Worm (Caenorhabditis elegans): ENCODE measurements around the gene F21H7.3.

F21H7.3 gene

ce11 chrV:16210257-16211002 is 24.6 kb downstream of the F21H7.3 start, which contains the start of gene F11A5.16:
Gene F11A5.16 (plus strand): TSS chrV:16210952.
- TF ChIP-seq ztf-23 (GFP tag; IDR thresholded peaks at IDR 0.05) (no peak), tab-1 (GFP tag; IDR thresholded peaks at IDR 0.05) (0 out of 2 replicates have a peak, but pooled peaks have one; percentile 18)

- no peak for TF ChIP-seq cog-1 (tag; optimal IDR thresholded peaks at IDR 0.05)
- no peak for TF ChIP-seq ztf-23 (GFP tag; IDR thresholded peaks at IDR 0.05)
- no peak for TF ChIP-seq flt-1 (GFP tag; IDR thresholded peaks at IDR 0.05)
- no peak for TF ChIP-seq tab-1 (GFP tag; IDR thresholded peaks at IDR 0.05)
Observed at ce11 chrV:16209837-16210236, 25.2 kb downstream of the F21H7.3 start, which contains the start of gene oac-15. Gene oac-15 (minus strand): TSS chrV:16209937.

ce11 chrV:16204888-16205287 is 30.1 kb downstream of the F21H7.3 start, which contains the start of gene irld-26:
Gene irld-26 (plus strand): TSS chrV:16205188.
- TF ChIP-seq tab-1 (GFP tag; IDR thresholded peaks at IDR 0.05), result no peak
- TF ChIP-seq ref-1 (GFP tag; conservative IDR thresholded peaks at IDR 0.05), result no peak
- TF ChIP-seq T22C8.4 (GFP tag; IDR thresholded peaks at IDR 0.05), result no peak
- TF ChIP-seq med-1 (GFP tag; optimal IDR thresholded peaks at IDR 0.05; ENCODE audit: insufficient read depth), result no peak
- no peak for TF ChIP-seq klf-2 (GFP tag; conservative IDR thresholded peaks at IDR 0.05)

ce11 chrV:16202618-16203017 is 32.4 kb downstream of the F21H7.3 start, which contains the start of gene F11A5.18:
Gene F11A5.18 (plus strand): TSS chrV:16202918.
- TF ChIP-seq ztf-23 (GFP tag; IDR thresholded peaks at IDR 0.05), result no peak
- TF ChIP-seq ref-1 (GFP tag; conservative IDR thresholded peaks at IDR 0.05), result no peak
- TF ChIP-seq cog-1 (tag; optimal IDR thresholded peaks at IDR 0.05), result no peak
- no peak for TF ChIP-seq med-1 (GFP tag; optimal IDR thresholded peaks at IDR 0.05; ENCODE audit: insufficient read depth)
- TF ChIP-seq tab-1 (GFP tag; IDR thresholded peaks at IDR 0.05), result no peak
- no peak for TF ChIP-seq flt-1 (GFP tag; IDR thresholded peaks at IDR 0.05)
- TF ChIP-seq klf-2 (GFP tag; conservative IDR thresholded peaks at IDR 0.05), result no peak
- TF ChIP-seq ztf-29 (GFP tag; IDR thresholded peaks at IDR 0.05), result no peak
- no peak for TF ChIP-seq T22C8.4 (GFP tag; IDR thresholded peaks at IDR 0.05)

ce11 chrV:16201730-16202129 is 33.3 kb downstream of the F21H7.3 start, which contains the start of gene F11A5.17:
Gene F11A5.17 (plus strand): TSS chrV:16202030.
- TF ChIP-seq ztf-29 (GFP tag; IDR thresholded peaks at IDR 0.05), result no peak
- TF ChIP-seq flt-1 (GFP tag; IDR thresholded peaks at IDR 0.05), result no peak
- TF ChIP-seq ref-1 (GFP tag; conservative IDR thresholded peaks at IDR 0.05), result no peak
- no peak for TF ChIP-seq cog-1 (tag; optimal IDR thresholded peaks at IDR 0.05)
- no peak for TF ChIP-seq tab-1 (GFP tag; IDR thresholded peaks at IDR 0.05)
- TF ChIP-seq T22C8.4 (GFP tag; IDR thresholded peaks at IDR 0.05), result no peak

ce11 chrV:16198016-16198415 is 37.0 kb downstream of the F21H7.3 start, which contains the start of gene F11A5.5:
Gene F11A5.5 (plus strand): TSS chrV:16198316.
- TF ChIP-seq tab-1 (GFP tag; IDR thresholded peaks at IDR 0.05), result no peak
- TF ChIP-seq ztf-29 (GFP tag; IDR thresholded peaks at IDR 0.05), result no peak
- TF ChIP-seq cog-1 (tag; optimal IDR thresholded peaks at IDR 0.05), result no peak
- TF ChIP-seq T22C8.4 (GFP tag; IDR thresholded peaks at IDR 0.05), result no peak
- no peak for TF ChIP-seq flt-1 (GFP tag; IDR thresholded peaks at IDR 0.05)
- TF ChIP-seq ref-1 (GFP tag; conservative IDR thresholded peaks at IDR 0.05), result no peak
- no peak for TF ChIP-seq ztf-23 (GFP tag; IDR thresholded peaks at IDR 0.05)
- no peak for TF ChIP-seq klf-2 (GFP tag; conservative IDR thresholded peaks at IDR 0.05)
- TF ChIP-seq med-1 (GFP tag; optimal IDR thresholded peaks at IDR 0.05; ENCODE audit: insufficient read depth), result no peak

ce11 chrV:16195379-16195778 is 39.7 kb downstream of the F21H7.3 start, which contains the start of gene rabr-3:
Gene rabr-3 (plus strand): TSS chrV:16195679.
- no peak for TF ChIP-seq med-1 (GFP tag; optimal IDR thresholded peaks at IDR 0.05; ENCODE audit: insufficient read depth)
- TF ChIP-seq ref-1 (GFP tag; conservative IDR thresholded peaks at IDR 0.05), result no peak
- TF ChIP-seq ztf-23 (GFP tag; IDR thresholded peaks at IDR 0.05), result no peak
- no peak for TF ChIP-seq cog-1 (tag; optimal IDR thresholded peaks at IDR 0.05)
- no peak for TF ChIP-seq klf-2 (GFP tag; conservative IDR thresholded peaks at IDR 0.05)
- no peak for TF ChIP-seq T22C8.4 (GFP tag; IDR thresholded peaks at IDR 0.05)
- no peak for TF ChIP-seq ztf-29 (GFP tag; IDR thresholded peaks at IDR 0.05)
- no peak for TF ChIP-seq flt-1 (GFP tag; IDR thresholded peaks at IDR 0.05)
- no peak for TF ChIP-seq tab-1 (GFP tag; IDR thresholded peaks at IDR 0.05)

ce11 chrV:16194639-16195038 is 40.4 kb downstream of the F21H7.3 start, which contains the start of gene rabr-4:
Gene rabr-4 (plus strand): TSS chrV:16194939.
- no peak for TF ChIP-seq ref-1 (GFP tag; conservative IDR thresholded peaks at IDR 0.05)
- TF ChIP-seq klf-2 (GFP tag; conservative IDR thresholded peaks at IDR 0.05), result no peak
- no peak for TF ChIP-seq ztf-23 (GFP tag; IDR thresholded peaks at IDR 0.05)

- TF ChIP-seq T22C8.4 (GFP tag; IDR thresholded peaks at IDR 0.05), result no peak
- TF ChIP-seq flt-1 (GFP tag; IDR thresholded peaks at IDR 0.05), result no peak
- no peak for TF ChIP-seq klf-2 (GFP tag; conservative IDR thresholded peaks at IDR 0.05)
- TF ChIP-seq med-1 (GFP tag; optimal IDR thresholded peaks at IDR 0.05; ENCODE audit: insufficient read depth), result no peak
- no peak for TF ChIP-seq tab-1 (GFP tag; IDR thresholded peaks at IDR 0.05)
- TF ChIP-seq ztf-23 (GFP tag; IDR thresholded peaks at IDR 0.05), result no peak
- no peak for TF ChIP-seq ztf-29 (GFP tag; IDR thresholded peaks at IDR 0.05)
- no peak for TF ChIP-seq ref-1 (GFP tag; conservative IDR thresholded peaks at IDR 0.05)
- TF ChIP-seq cog-1 (tag; optimal IDR thresholded peaks at IDR 0.05), result no peak
Observed at ce11 chrV:16192114-16192513, 42.9 kb downstream of the F21H7.3 start, which contains the start of gene srh-279. Gene srh-279 (plus strand): TSS chrV:16192414.

- TF ChIP-seq T22C8.4 (GFP tag; IDR thresholded peaks at IDR 0.05), result no peak
- TF ChIP-seq tab-1 (GFP tag; IDR thresholded peaks at IDR 0.05), result no peak
- no peak for TF ChIP-seq klf-2 (GFP tag; conservative IDR thresholded peaks at IDR 0.05)
Observed at ce11 chrV:16190485-16190884, 44.5 kb downstream of the F21H7.3 start, which contains the start of gene srh-281. Gene srh-281 (plus strand): TSS chrV:16190785.
